Worm (Caenorhabditis elegans) whole organism, L2 larva: Measurements from ENCODE around the gene F21A3.2.
A peak's percentile ranks its signal among the peaks of the same experiment; 100 is the strongest.

Experiments
- C34F6.9 ChIP-seq: fragments of 150-350 bp; optimal IDR thresholded peaks from 2 replicates; lab custom pipeline; 2014; ENCODE audit warnings: missing biosample characterization, missing genetic modification characterization
- F13H6.1 ChIP-seq: sonication (generic microtip); optimal IDR thresholded peaks from 2 replicates; lab custom pipeline; 2016; ENCODE audit warnings: missing genetic modification characterization, missing compliant biosample characterization
- Y55F3AM.14 ChIP-seq: fragments of 200-800 bp; sonication (Bioruptor generic); optimal IDR thresholded peaks from 2 replicates; lab custom pipeline; 2018; ENCODE audit warnings: mild to moderate bottlenecking, missing genetic modification characterization, missing compliant biosample characterization
- ZK546.5 ChIP-seq: sonication (generic microtip); optimal IDR thresholded peaks from 2 replicates; lab custom pipeline; 2017; ENCODE audit warnings: missing biosample characterization, missing genetic modification characterization
- alr-1 ChIP-seq: fragments of 150-350 bp; optimal IDR thresholded peaks from 2 replicates; lab custom pipeline; 2014; ENCODE audit warnings: missing biosample characterization, missing genetic modification characterization
- aly-2 ChIP-seq: fragments of 150-350 bp; optimal IDR thresholded peaks from 2 replicates; lab custom pipeline; 2014; ENCODE audit warnings: missing biosample characterization, missing genetic modification characterization
- ama-1 ChIP-seq: fragments of 150-350 bp; optimal IDR thresholded peaks from 2 replicates; lab custom pipeline; 2018; ENCODE audit warnings: inconsistent platforms
- blmp-1 ChIP-seq: sonication (generic microtip); optimal IDR thresholded peaks from 2 replicates; lab custom pipeline; 2017; ENCODE audit warnings: missing genetic modification characterization, mild to moderate bottlenecking, missing compliant biosample characterization, antibody characterized with exemption, moderate library complexity; ENCODE audit not compliant: insufficient read depth
- ceh-16 ChIP-seq: fragments of 150-350 bp; optimal IDR thresholded peaks from 2 replicates; lab custom pipeline; 2014; ENCODE audit warnings: missing biosample characterization, missing genetic modification characterization
- ceh-82 ChIP-seq: fragments of 150-350 bp; optimal IDR thresholded peaks from 2 replicates; lab custom pipeline; 2014; ENCODE audit warnings: missing biosample characterization, missing genetic modification characterization
- crh-2 ChIP-seq: sonication (generic microtip); optimal IDR thresholded peaks from 2 replicates; lab custom pipeline; 2017; ENCODE audit warnings: missing biosample characterization, missing genetic modification characterization
- egl-27 ChIP-seq: sonication (generic microtip); optimal IDR thresholded peaks from 3 replicates; lab custom pipeline; 2017; ENCODE audit warnings: missing biosample characterization, missing genetic modification reagents, missing genetic modification characterization
- elt-1 ChIP-seq: fragments of 150-350 bp; optimal IDR thresholded peaks from 2 replicates; lab custom pipeline; 2014; ENCODE audit warnings: missing biosample characterization, missing genetic modification characterization
- gmeb-1 ChIP-seq: fragments of 150-350 bp; optimal IDR thresholded peaks from 2 replicates; lab custom pipeline; 2014; ENCODE audit warnings: missing biosample characterization, missing genetic modification characterization
- lin-11 ChIP-seq: fragments of 150-350 bp; sonication (generic microtip); optimal IDR thresholded peaks from 2 replicates; lab custom pipeline; 2014; ENCODE audit warnings: missing biosample characterization, missing genetic modification characterization, inconsistent platforms, mixed read lengths
- lin-13 ChIP-seq: fragments of 150-350 bp; optimal IDR thresholded peaks from 2 replicates; lab custom pipeline; 2014; ENCODE audit warnings: missing biosample characterization, missing genetic modification reagents, missing genetic modification characterization
- lin-39 ChIP-seq: fragments of 150-350 bp; optimal IDR thresholded peaks from 2 replicates; lab custom pipeline; 2014; ENCODE audit warnings: missing biosample characterization, missing genetic modification reagents, missing genetic modification characterization
- lsy-2 ChIP-seq, 2 experiments: fragments of 150-350 bp in 1 of 2; sonication (generic microtip) in 1 of 2; optimal IDR thresholded peaks; 2 replicates each; lab custom pipeline; 2014 to 2017; ENCODE audit warnings: missing biosample characterization in 2 of 2, missing genetic modification characterization in 2 of 2
- mab-5 ChIP-seq: fragments of 150-350 bp; optimal IDR thresholded peaks from 2 replicates; lab custom pipeline; 2014; ENCODE audit warnings: missing biosample characterization, missing genetic modification characterization
- mdl-1 ChIP-seq, 2 experiments: fragments of 150-350 bp in 1 of 2; sonication (generic microtip) in 1 of 2; optimal IDR thresholded peaks; 2 replicates each; lab custom pipeline; 2017; ENCODE audit warnings: missing biosample characterization in 2 of 2, missing genetic modification characterization in 2 of 2
- nhr-10 ChIP-seq: sonication (generic microtip); optimal IDR thresholded peaks from 2 replicates; lab custom pipeline; 2017; ENCODE audit warnings: missing biosample characterization, missing genetic modification characterization
- nhr-129 ChIP-seq: fragments of 150-350 bp; optimal IDR thresholded peaks from 2 replicates; lab custom pipeline; 2014; ENCODE audit warnings: missing biosample characterization, missing genetic modification characterization
- nhr-21 ChIP-seq: fragments of 150-350 bp; optimal IDR thresholded peaks from 2 replicates; lab custom pipeline; 2014; ENCODE audit warnings: missing biosample characterization, missing genetic modification characterization
- nhr-23 ChIP-seq: fragments of 150-350 bp; optimal IDR thresholded peaks from 2 replicates; lab custom pipeline; 2014; ENCODE audit warnings: missing biosample characterization, missing genetic modification reagents, missing genetic modification characterization
- nhr-25 ChIP-seq: fragments of 150-350 bp; sonication (generic microtip); optimal IDR thresholded peaks from 3 replicates; lab custom pipeline; 2014; ENCODE audit warnings: missing biosample characterization, missing genetic modification characterization
- nhr-6 ChIP-seq: fragments of 150-350 bp; optimal IDR thresholded peaks from 2 replicates; lab custom pipeline; 2014; ENCODE audit warnings: missing biosample characterization, missing genetic modification characterization
- nhr-77 ChIP-seq: fragments of 150-350 bp; optimal IDR thresholded peaks from 2 replicates; lab custom pipeline; 2014; ENCODE audit warnings: missing biosample characterization, missing genetic modification characterization
- peb-1 ChIP-seq: fragments of 150-350 bp; optimal IDR thresholded peaks from 2 replicates; lab custom pipeline; 2014; ENCODE audit warnings: missing biosample characterization, missing genetic modification characterization
- sem-4 ChIP-seq: fragments of 150-350 bp; optimal IDR thresholded peaks from 2 replicates; lab custom pipeline; 2014; ENCODE audit warnings: missing biosample characterization, missing genetic modification reagents, missing genetic modification characterization
- skn-1 ChIP-seq: sonication (generic microtip); optimal IDR thresholded peaks from 2 replicates; lab custom pipeline; 2017; ENCODE audit warnings: missing biosample characterization, missing genetic modification characterization
- sma-3 ChIP-seq: sonication (generic microtip); optimal IDR thresholded peaks from 2 replicates; lab custom pipeline; 2016; ENCODE audit warnings: missing genetic modification reagents, missing genetic modification characterization, missing compliant biosample characterization
- sma-9 ChIP-seq, 2 experiments: fragments of 150-350 bp in 1 of 2; sonication (generic microtip) in 1 of 2; optimal IDR thresholded peaks; 2 replicates each; lab custom pipeline; 2014 to 2016; ENCODE audit warnings: missing genetic modification characterization in 2 of 2, mild to moderate bottlenecking in 1 of 2, missing biosample characterization in 1 of 2, missing compliant biosample characterization in 1 of 2, missing genetic modification reagents in 1 of 2, moderate library complexity in 1 of 2
- snpc-4 ChIP-seq: fragments of 150-350 bp; optimal IDR thresholded peaks from 2 replicates; lab custom pipeline; 2014; ENCODE audit warnings: missing biosample characterization, missing genetic modification characterization
- unc-39 ChIP-seq: fragments of 150-350 bp; optimal IDR thresholded peaks from 2 replicates; lab custom pipeline; 2014; ENCODE audit warnings: missing biosample characterization, missing genetic modification characterization
- unc-55 ChIP-seq: fragments of 150-350 bp; sonication (generic microtip); optimal IDR thresholded peaks from 3 replicates; lab custom pipeline; 2014; ENCODE audit warnings: missing biosample characterization, missing genetic modification reagents, missing genetic modification characterization
- unc-62 ChIP-seq: fragments of 150-350 bp; optimal IDR thresholded peaks from 2 replicates; lab custom pipeline; 2014; ENCODE audit warnings: missing biosample characterization, missing genetic modification reagents, missing genetic modification characterization
- zag-1 ChIP-seq: fragments of 150-350 bp; optimal IDR thresholded peaks from 2 replicates; lab custom pipeline; 2014; ENCODE audit warnings: missing biosample characterization, missing genetic modification characterization
- ztf-11 ChIP-seq: sonication (generic microtip); optimal IDR thresholded peaks from 2 replicates; lab custom pipeline; 2017; ENCODE audit warnings: missing biosample characterization, missing genetic modification characterization
- ztf-4 ChIP-seq: fragments of 150-350 bp; optimal IDR thresholded peaks from 2 replicates; lab custom pipeline; 2014; ENCODE audit warnings: missing biosample characterization, missing genetic modification characterization

Gene F21A3.2

ce11 chrV:15568381-15568780 lies 34.6 kb upstream of the F21A3.2 start:
- TF ChIP-seq ama-1 (lab: Kevin White, UChicago), result peak; percentile 69
- no peak for TF ChIP-seq nhr-6 (tag; lab: Kevin White, UChicago)

- TF ChIP-seq unc-62 (GFP tag; lab: Kevin White, UChicago) (no peak), ama-1 (lab: Kevin White, UChicago) (no peak), nhr-6 (tag; lab: Kevin White, UChicago) (no peak), ztf-11 (tag; lab: Kevin White, UChicago) (no peak), ceh-82 (tag; lab: Kevin White, UChicago) (no peak), crh-2 (no peak), aly-2 (tag; lab: Kevin White, UChicago) (no peak), zag-1 (tag; lab: Kevin White, UChicago) (no peak), peb-1 (tag; lab: Kevin White, UChicago) (no peak), F13H6.1 (no peak), lin-13 (GFP tag; lab: Kevin White, UChicago) (no peak), ZK546.5 (tag; lab: Kevin White, UChicago) (no peak), mab-5 (tag; lab: Kevin White, UChicago) (no peak), Y55F3AM.14 (GFP tag; lab: Kevin White, UChicago) (no peak), skn-1 (tag; lab: Kevin White, UChicago) (no peak)
Observed at ce11 chrV:15567344-15567804, 33.6 kb upstream of the F21A3.2 start, which contains the start of gene acs-2. acs-2 (plus strand) TSS chrV:15567394.

DNA sequence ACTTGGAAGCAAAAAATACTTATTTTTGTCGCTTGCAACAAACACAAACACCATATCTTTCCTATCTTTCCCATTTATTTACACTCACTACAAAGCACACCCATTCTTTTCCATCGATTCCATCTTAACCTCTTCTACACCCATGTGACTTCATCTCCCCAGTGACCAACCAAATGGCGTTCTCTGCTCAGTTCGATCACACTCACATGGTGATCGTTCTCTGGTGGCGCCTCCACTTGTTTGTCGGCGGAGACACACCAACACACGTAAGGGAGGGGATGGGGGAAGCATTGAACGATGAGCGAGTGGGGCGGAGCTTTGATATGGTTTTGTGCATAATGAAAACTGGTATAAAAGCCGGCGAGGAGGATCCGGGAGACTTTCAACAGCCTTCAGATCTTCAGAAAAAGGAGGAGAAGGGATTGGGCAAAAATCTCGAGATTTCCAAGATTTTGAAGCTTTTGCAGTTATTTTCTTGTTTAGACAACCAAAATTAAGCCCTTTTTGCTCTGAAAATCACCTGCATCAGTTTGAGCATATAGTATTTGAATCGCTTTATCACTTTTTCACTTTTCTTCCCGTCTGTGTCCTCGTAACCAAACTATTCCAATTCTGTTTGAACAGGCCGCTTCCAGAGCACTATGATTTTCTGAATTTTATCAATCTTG lies 32.9 kb upstream of the F21A3.2 start:
- TF ChIP-seq sma-3 (peak; percentile 50), unc-55 (GFP tag; lab: Kevin White, UChicago) (peak; percentile 6), aly-2 (tag; lab: Kevin White, UChicago) (no peak), unc-39 (tag; lab: Kevin White, UChicago) (no peak), gmeb-1 (tag; lab: Kevin White, UChicago) (peak; percentile 70), crh-2 (peak; percentile 83), alr-1 (no peak), lsy-2 (tag; optimal IDR thresholded peaks at IDR 0.05; lab: Kevin White, UChicago) (peak in 1 of 2 experiments; percentile 84), nhr-129 (tag; lab: Kevin White, UChicago) (peak; percentile 97), nhr-10 (tag; lab: Kevin White, UChicago) (no peak), lin-39 (tag; lab: Kevin White, UChicago) (no peak), nhr-25 (tag; lab: Kevin White, UChicago) (peak; percentile 70), ztf-4 (peak; percentile 42), lin-11 (tag; lab: Kevin White, UChicago) (peak; percentile 57), nhr-23 (tag; lab: Kevin White, UChicago) (no peak), unc-62 (GFP tag; lab: Kevin White, UChicago) (no peak), mdl-1 (tag; optimal IDR thresholded peaks at IDR 0.05; lab: Kevin White, UChicago) (peak; percentile 45 to 89), sem-4 (tag; lab: Kevin White, UChicago) (peak; percentile 73), egl-27 (tag; lab: Kevin White, UChicago) (no peak), nhr-77 (no peak), ama-1 (lab: Kevin White, UChicago) (peak; percentile 95), lin-13 (GFP tag; lab: Kevin White, UChicago) (peak; percentile 25), nhr-21 (tag; lab: Kevin White, UChicago) (peak; percentile 94), F13H6.1 (peak; percentile 81), snpc-4 (tag; lab: Kevin White, UChicago) (peak; percentile 63), nhr-6 (tag; lab: Kevin White, UChicago) (peak; percentile 29), C34F6.9 (tag; lab: Kevin White, UChicago) (peak; percentile 76), sma-9 (GFP tag; optimal IDR thresholded peaks at IDR 0.05; lab: Kevin White, UChicago) (peak; percentile 94), sma-9 (tag; optimal IDR thresholded peaks at IDR 0.05; lab: Kevin White, UChicago) (no peak), blmp-1 (peak; percentile 40), ceh-16 (tag; lab: Kevin White, UChicago) (peak; percentile 68), elt-1 (tag; lab: Kevin White, UChicago) (no peak), mab-5 (tag; lab: Kevin White, UChicago) (peak; percentile 76)
